Fruit fly (Drosophila melanogaster) whole organism, adult: ENCODE measurements around the gene Tm2.

Experiments used
- CG11617 ChIP-seq: fragments of 200-800 bp; sonication (Bioruptor generic); optimal IDR thresholded peaks from 2 replicates; lab custom pipeline; 2017; ENCODE audit warnings: mild to moderate bottlenecking, missing biosample characterization, missing genetic modification reagents, missing genetic modification characterization
- CG12768 ChIP-seq: fragments of 200-800 bp; sonication (Bioruptor generic); optimal IDR thresholded peaks from 2 replicates; lab custom pipeline; 2017; ENCODE audit warnings: missing biosample characterization, missing genetic modification characterization, mild to moderate bottlenecking, moderate library complexity, missing genetic modification reagents
- CG14711 ChIP-seq: fragments of 200-800 bp; sonication (Bioruptor generic); optimal IDR thresholded peaks from 2 replicates; lab custom pipeline; 2018; ENCODE audit warnings: missing biosample characterization, mild to moderate bottlenecking, missing genetic modification characterization, moderate library complexity
- CG1620 ChIP-seq: fragments of 200-800 bp; sonication (Bioruptor generic); optimal IDR thresholded peaks from 2 replicates; lab custom pipeline; 2016; ENCODE audit warnings: missing biosample characterization, missing genetic modification characterization
- CG33017 ChIP-seq: fragments of 200-800 bp; sonication (Bioruptor generic); optimal IDR thresholded peaks from 2 replicates; lab custom pipeline; 2018; ENCODE audit warnings: missing biosample characterization, mild to moderate bottlenecking, missing genetic modification characterization, moderate library complexity
- CG5204 ChIP-seq: fragments of 200-800 bp; sonication (Bioruptor generic); optimal IDR thresholded peaks from 2 replicates; lab custom pipeline; 2016; ENCODE audit warnings: missing biosample characterization, missing genetic modification characterization
- CG7045 ChIP-seq: fragments of 200-800 bp; sonication (Bioruptor generic); optimal IDR thresholded peaks from 2 replicates; lab custom pipeline; 2017; ENCODE audit warnings: missing biosample characterization, mild to moderate bottlenecking, missing genetic modification characterization
- CG7101 ChIP-seq: fragments of 200-800 bp; sonication (Bioruptor generic); optimal IDR thresholded peaks from 2 replicates; lab custom pipeline; 2018; ENCODE audit warnings: missing biosample characterization, mild to moderate bottlenecking, missing genetic modification characterization, moderate library complexity
- Clk ChIP-seq: fragments of 200-800 bp; sonication (Bioruptor generic); optimal IDR thresholded peaks from 2 replicates; lab custom pipeline; 2017; ENCODE audit warnings: missing biosample characterization, missing genetic modification characterization
- Crg-1 ChIP-seq: fragments of 200-800 bp; sonication (Bioruptor generic); optimal IDR thresholded peaks from 2 replicates; lab custom pipeline; 2016; ENCODE audit warnings: missing biosample characterization, missing genetic modification characterization
- Hr96 ChIP-seq: fragments of 200-800 bp; sonication (Bioruptor generic); optimal IDR thresholded peaks from 2 replicates; lab custom pipeline; 2016; ENCODE audit warnings: missing biosample characterization, missing genetic modification characterization
- Mnt ChIP-seq: fragments of 200-800 bp; sonication (Bioruptor generic); optimal IDR thresholded peaks from 2 replicates; lab custom pipeline; 2016; ENCODE audit warnings: missing biosample characterization, mild to moderate bottlenecking, missing genetic modification characterization
- bab1 ChIP-seq: fragments of 200-800 bp; sonication (Bioruptor generic); optimal IDR thresholded peaks from 3 replicates; lab custom pipeline; 2019; ENCODE audit warnings: missing biosample characterization, mild to moderate bottlenecking, missing genetic modification characterization, moderate library complexity
- cic ChIP-seq: fragments of 200-800 bp; sonication (Bioruptor generic); optimal IDR thresholded peaks from 2 replicates; lab custom pipeline; 2017; ENCODE audit warnings: missing biosample characterization, mild to moderate bottlenecking, missing genetic modification characterization, moderate library complexity
- cnc ChIP-seq, 2 experiments: fragments of >200 bp; optimal IDR thresholded peaks; 2 replicates each; lab custom pipeline; 2017
- kay ChIP-seq: fragments of 200-800 bp; sonication (Bioruptor generic); peaks from one replicate; lab custom pipeline; 2016; ENCODE audit warnings: missing biosample characterization, missing genetic modification characterization, borderline replicate concordance
- ovo ChIP-seq: fragments of 200-800 bp; sonication (Bioruptor generic); optimal IDR thresholded peaks from 2 replicates; lab custom pipeline; 2016; ENCODE audit warnings: missing biosample characterization, missing genetic modification characterization
- pad ChIP-seq: fragments of 200-800 bp; sonication (Bioruptor generic); optimal IDR thresholded peaks from 3 replicates; lab custom pipeline; 2017; ENCODE audit warnings: missing biosample characterization, missing genetic modification characterization, mild to moderate bottlenecking, moderate library complexity, missing genetic modification reagents
- tj ChIP-seq: fragments of 200-800 bp; sonication (Bioruptor generic); optimal IDR thresholded peaks from 3 replicates; lab custom pipeline; 2017; ENCODE audit warnings: missing biosample characterization, mild to moderate bottlenecking, missing genetic modification characterization, moderate library complexity
- toe ChIP-seq: fragments of 200-800 bp; sonication (Bioruptor generic); optimal IDR thresholded peaks from 2 replicates; lab custom pipeline; 2016; ENCODE audit warnings: missing biosample characterization, missing genetic modification characterization

Gene Tm2

dm6 chr3R:15347822-15348221, 37.8 kb downstream of the Tm2 start, which contains the start of the genes CG42726 and CG42727:
Gene CG42726, plus strand, starts transcription at chr3R:15348048.
Gene CG42727, plus strand, starts transcription at chr3R:15348048.
- TF ChIP-seq Clk (GFP tag; lab: Kevin White, UChicago) (no peak), CG7101 (tag; lab: Kevin White, UChicago) (peak; percentile 36), tj (peak; percentile 1), Hr96 (no peak), kay (no peak), cnc (optimal IDR thresholded peaks at IDR 0.05; lab: Kevin White, UChicago) (no peak), CG11617 (GFP tag; lab: Kevin White, UChicago) (peak; percentile 26), CG14711 (tag; lab: Kevin White, UChicago) (peak; percentile 17), Mnt (GFP tag; lab: Kevin White, UChicago) (peak; percentile 34), bab1 (GFP tag; lab: Kevin White, UChicago) (peak; percentile 55), CG33017 (tag; lab: Kevin White, UChicago) (no peak), ovo (no peak)

- TF ChIP-seq pad (GFP tag; lab: Kevin White, UChicago) = peak; percentile 45
- TF ChIP-seq CG33017 (tag; lab: Kevin White, UChicago) = peak; percentile 38
- peak; percentile 30 for TF ChIP-seq CG12768 (GFP tag; lab: Kevin White, UChicago)
- TF ChIP-seq bab1 (GFP tag; lab: Kevin White, UChicago) = peak; percentile 74
- peak; percentile 27 for TF ChIP-seq cic
- peak; percentile 0 for TF ChIP-seq Crg-1 (GFP tag; lab: Kevin White, UChicago)
- peak; percentile 72 for TF ChIP-seq CG11617 (GFP tag; lab: Kevin White, UChicago)
- peak; percentile 28 for TF ChIP-seq Mnt (GFP tag; lab: Kevin White, UChicago)
- TF ChIP-seq kay = no peak
- peak; percentile 69 for TF ChIP-seq CG14711 (tag; lab: Kevin White, UChicago)
- TF ChIP-seq CG5204 (GFP tag; lab: Kevin White, UChicago) = no peak
- no peak for TF ChIP-seq toe (GFP tag; lab: Kevin White, UChicago)
- no peak for TF ChIP-seq CG7045 (GFP tag; lab: Kevin White, UChicago)
- no peak for TF ChIP-seq ovo
- no peak for TF ChIP-seq Clk (GFP tag; lab: Kevin White, UChicago)
- TF ChIP-seq Hr96 = no peak
- no peak for TF ChIP-seq cnc (optimal IDR thresholded peaks at IDR 0.05; lab: Kevin White, UChicago)
- peak; percentile 40 for TF ChIP-seq tj
- peak; percentile 31 for TF ChIP-seq CG1620 (GFP tag; lab: Kevin White, UChicago)
- peak; percentile 72 for TF ChIP-seq CG7101 (tag; lab: Kevin White, UChicago)
Measured at dm6 chr3R:15350993-15351426, 41.0 kb downstream of the Tm2 start, which contains the start of the genes Trs33 and Tmtc4. Gene Trs33, minus strand, starts transcription at chr3R:15350995. Gene Tmtc4, plus strand, starts transcription at chr3R:15351225.

dm6 chr3R:15354019-15354418, 44.0 kb downstream of the Tm2 start:
- no peak for TF ChIP-seq cnc (optimal IDR thresholded peaks at IDR 0.05; lab: Kevin White, UChicago)
- no peak for TF ChIP-seq Crg-1 (GFP tag; lab: Kevin White, UChicago)
- no peak for TF ChIP-seq Clk (GFP tag; lab: Kevin White, UChicago)
- TF ChIP-seq CG12768 (GFP tag; lab: Kevin White, UChicago) = no peak
- TF ChIP-seq Hr96 = no peak
- no peak for TF ChIP-seq toe (GFP tag; lab: Kevin White, UChicago)
- TF ChIP-seq tj = no peak
- no peak for TF ChIP-seq Mnt (GFP tag; lab: Kevin White, UChicago)
- TF ChIP-seq CG1620 (GFP tag; lab: Kevin White, UChicago) = no peak
- TF ChIP-seq CG5204 (GFP tag; lab: Kevin White, UChicago) = no peak
- no peak for TF ChIP-seq CG33017 (tag; lab: Kevin White, UChicago)
- no peak for TF ChIP-seq CG7101 (tag; lab: Kevin White, UChicago)
- no peak for TF ChIP-seq bab1 (GFP tag; lab: Kevin White, UChicago)
- TF ChIP-seq CG14711 (tag; lab: Kevin White, UChicago) = no peak
- TF ChIP-seq ovo = no peak
- TF ChIP-seq kay = no peak
- TF ChIP-seq CG7045 (GFP tag; lab: Kevin White, UChicago) = no peak

dm6 chr3R:15356152-15356551, 46.2 kb downstream of the Tm2 start:
- TF ChIP-seq CG7045 (GFP tag; lab: Kevin White, UChicago) (no peak), tj (peak; percentile 100), Mnt (GFP tag; lab: Kevin White, UChicago) (peak; percentile 10)

- TF ChIP-seq tj = no peak
- peak; percentile 63 for TF ChIP-seq Mnt (GFP tag; lab: Kevin White, UChicago)
- peak; percentile 79 for TF ChIP-seq Crg-1 (GFP tag; lab: Kevin White, UChicago)
- TF ChIP-seq CG33017 (tag; lab: Kevin White, UChicago) = peak; percentile 77
- no peak for TF ChIP-seq kay
- peak; percentile 88 for TF ChIP-seq CG7101 (tag; lab: Kevin White, UChicago)
- peak; percentile 84 for TF ChIP-seq CG14711 (tag; lab: Kevin White, UChicago)
- no peak for TF ChIP-seq CG5204 (GFP tag; lab: Kevin White, UChicago)
- TF ChIP-seq cic = peak; percentile 76
- TF ChIP-seq Hr96 = no peak
- TF ChIP-seq CG7045 (GFP tag; lab: Kevin White, UChicago) = peak; percentile 83
- TF ChIP-seq CG11617 (GFP tag; lab: Kevin White, UChicago) = peak; percentile 86
- peak; percentile 67 for TF ChIP-seq ovo
- TF ChIP-seq Clk (GFP tag; lab: Kevin White, UChicago) = peak; percentile 79
- TF ChIP-seq pad (GFP tag; lab: Kevin White, UChicago) = peak; percentile 79
- peak; percentile 88 for TF ChIP-seq bab1 (GFP tag; lab: Kevin White, UChicago)
- no peak for TF ChIP-seq toe (GFP tag; lab: Kevin White, UChicago)
- no peak for TF ChIP-seq cnc (optimal IDR thresholded peaks at IDR 0.05; lab: Kevin White, UChicago)
- TF ChIP-seq CG1620 (GFP tag; lab: Kevin White, UChicago) = peak; percentile 67
- peak; percentile 90 for TF ChIP-seq CG12768 (GFP tag; lab: Kevin White, UChicago)
Measured at dm6 chr3R:15356645-15357431, 46.8 kb downstream of the Tm2 start, which contains the start of the genes Atg4b and Hibch. Gene Atg4b, minus strand, starts transcription at chr3R:15356924. Gene Hibch, plus strand, starts transcription at chr3R:15357229.
